Worm (Caenorhabditis elegans) whole organism, young adult: ENCODE measurements around the gene C29F9.2.

Experiments used
- C06A6.2 ChIP-seq: fragments of 200-800 bp; sonication (Bioruptor generic); conservative IDR thresholded peaks from 2 replicates; pipeline ENCODE4 v1.3.6; 2022; ENCODE audit warnings: missing genetic modification characterization, missing compliant biosample characterization
- F10E7.11 ChIP-seq: sonication (generic microtip); optimal IDR thresholded peaks from 2 replicates; lab custom pipeline; 2017; ENCODE audit warnings: mild to moderate bottlenecking, missing genetic modification characterization, moderate library complexity, missing compliant biosample characterization
- Y53F4B.3 ChIP-seq: fragments of 200-800 bp; sonication (Bioruptor generic); IDR thresholded peaks from 2 replicates; pipeline ENCODE4 v1.3.6; 2022; ENCODE audit warnings: missing genetic modification reagents, missing genetic modification characterization, missing compliant biosample characterization
- chd-7 ChIP-seq: sonication (generic microtip); optimal IDR thresholded peaks from 2 replicates; lab custom pipeline; 2016; ENCODE audit warnings: mild to moderate bottlenecking, missing genetic modification characterization, moderate library complexity, missing compliant biosample characterization
- dpl-1 ChIP-seq: fragments of 150-350 bp; optimal IDR thresholded peaks from 2 replicates; lab custom pipeline; 2014; ENCODE audit warnings: missing biosample characterization, missing genetic modification reagents, missing genetic modification characterization
- ekl-4 ChIP-seq: fragments of 200-800 bp; sonication (Bioruptor generic); IDR thresholded peaks from 2 replicates; pipeline ENCODE4 v1.3.6; 2022; ENCODE audit warnings: missing genetic modification reagents, missing genetic modification characterization, missing compliant biosample characterization
- ets-4 ChIP-seq: fragments of 200-800 bp; sonication (Bioruptor generic); optimal IDR thresholded peaks from 2 replicates; lab custom pipeline; 2018; ENCODE audit warnings: mild to moderate bottlenecking, missing genetic modification characterization, missing compliant biosample characterization
- madf-3 ChIP-seq: fragments of 200-800 bp; sonication (Bioruptor generic); IDR thresholded peaks from 2 replicates; pipeline ENCODE4 v1.3.6; 2022; ENCODE audit warnings: missing genetic modification reagents, missing genetic modification characterization, missing compliant biosample characterization
- nhr-120 ChIP-seq: fragments of 200-800 bp; sonication (Bioruptor generic); IDR thresholded peaks from 2 replicates; pipeline ENCODE4 v1.3.6; 2022; ENCODE audit warnings: missing genetic modification characterization, missing compliant biosample characterization
- pha-4 ChIP-seq: fragments of 150-350 bp; sonication (generic microtip); optimal IDR thresholded peaks from 2 replicates; lab custom pipeline; 2014; ENCODE audit warnings: missing biosample characterization, missing genetic modification reagents, missing genetic modification characterization
- snpc-1.3 ChIP-seq: sonication (generic microtip); optimal IDR thresholded peaks from 2 replicates; lab custom pipeline; 2017; ENCODE audit warnings: missing genetic modification characterization, mild to moderate bottlenecking, missing compliant biosample characterization, antibody characterized with exemption, moderate library complexity, missing genotype, missing genetic modification reagents; ENCODE audit not compliant: insufficient read depth
- snpc-3.4 ChIP-seq: sonication (generic microtip); optimal IDR thresholded peaks from 2 replicates; lab custom pipeline; 2017; ENCODE audit warnings: missing genetic modification characterization, mild to moderate bottlenecking, missing compliant biosample characterization, antibody characterized with exemption, moderate library complexity, missing genotype, missing genetic modification reagents
- unc-62 ChIP-seq: fragments of 150-350 bp; optimal IDR thresholded peaks from 2 replicates; lab custom pipeline; 2014; ENCODE audit warnings: missing biosample characterization, missing genetic modification reagents, missing genetic modification characterization
- ztf-25 ChIP-seq: fragments of 200-800 bp; sonication (Bioruptor generic); IDR thresholded peaks from 2 replicates; pipeline ENCODE4 v1.3.6; 2022; ENCODE audit warnings: missing genetic modification reagents, missing genetic modification characterization, missing compliant biosample characterization

- TF ChIP-seq ekl-4 (GFP tag; lab: Robert Waterston, UW) (no peak), snpc-1.3 (tag; lab: Kevin White, UChicago) (no peak), ztf-25 (GFP tag; lab: Robert Waterston, UW) (no peak), nhr-120 (GFP tag; lab: Robert Waterston, UW) (no peak), ets-4 (GFP tag; lab: Kevin White, UChicago) (no peak), chd-7 (tag; lab: Kevin White, UChicago) (no peak), madf-3 (GFP tag; lab: Robert Waterston, UW) (no peak), unc-62 (GFP tag; lab: Kevin White, UChicago) (no peak), Y53F4B.3 (GFP tag; lab: Robert Waterston, UW) (no peak), dpl-1 (GFP tag; lab: Kevin White, UChicago) (no peak), F10E7.11 (tag; lab: Kevin White, UChicago) (no peak), pha-4 (no peak), snpc-3.4 (tag; lab: Kevin White, UChicago) (peak; percentile 38), C06A6.2 (GFP tag; lab: Robert Waterston, UW) (no peak)
Observed at ce11 chrIII:87183-87582, 43.6 kb upstream of the C29F9.2 start, which contains the start of the genes F54C4.4 and mrpl-40.
